Worm (Caenorhabditis elegans) whole organism, L1 larva: ENCODE results near the gene nlg-1.

Source experiments
- Y116A8C.19 ChIP-seq: sonication (generic microtip); optimal IDR thresholded peaks from 2 replicates; lab custom pipeline; 2016; ENCODE audit warnings: missing compliant biosample characterization, missing genetic modification characterization, borderline replicate concordance
- aha-1 ChIP-seq: fragments of 150-350 bp; optimal IDR thresholded peaks from 2 replicates; lab custom pipeline; 2014; ENCODE audit warnings: missing biosample characterization, missing genetic modification characterization
- alr-1 ChIP-seq: fragments of 200-800 bp; sonication (Bioruptor generic); optimal IDR thresholded peaks from 2 replicates; lab custom pipeline; 2018; ENCODE audit warnings: borderline replicate concordance, mild to moderate bottlenecking, missing genetic modification characterization, missing compliant biosample characterization
- aly-2 ChIP-seq: fragments of 150-350 bp; optimal IDR thresholded peaks from 2 replicates; lab custom pipeline; 2014; ENCODE audit warnings: missing biosample characterization, missing genetic modification characterization
- ama-1 ChIP-seq: fragments of 150-350 bp; optimal IDR thresholded peaks from 2 replicates; lab custom pipeline; 2014
- blmp-1 ChIP-seq: fragments of 150-350 bp; optimal IDR thresholded peaks from 2 replicates; lab custom pipeline; 2014; ENCODE audit warnings: missing biosample characterization, missing genetic modification characterization
- ceh-90 ChIP-seq: sonication (generic microtip); optimal IDR thresholded peaks from 2 replicates; lab custom pipeline; 2016; ENCODE audit warnings: missing genetic modification characterization, missing compliant biosample characterization
- ces-1 ChIP-seq: fragments of 150-350 bp; optimal IDR thresholded peaks from 2 replicates; lab custom pipeline; 2014; ENCODE audit warnings: missing biosample characterization, missing genetic modification reagents, missing genetic modification characterization
- dsc-1 ChIP-seq: sonication (generic microtip); optimal IDR thresholded peaks from 2 replicates; lab custom pipeline; 2016; ENCODE audit warnings: mild to moderate bottlenecking, missing genetic modification characterization, missing compliant biosample characterization
- efl-1 ChIP-seq, 4 experiments: fragments of 150-350 bp; optimal IDR thresholded peaks in 3 of 4; peaks in 1 of 4; 1 replicate in 1 of 4; 2 replicates in 3 of 4; lab custom pipeline; 2014; ENCODE audit warnings: missing biosample characterization in 2 of 4, missing genetic modification characterization in 2 of 4, missing genetic modification reagents in 2 of 4
- efl-3 ChIP-seq: fragments of 200-800 bp; sonication (Bioruptor generic); optimal IDR thresholded peaks from 2 replicates; lab custom pipeline; 2018; ENCODE audit warnings: mild to moderate bottlenecking, missing genetic modification characterization, missing compliant biosample characterization
- egl-27 ChIP-seq, 2 experiments: fragments of 150-350 bp in 1 of 2; sonication (generic microtip); optimal IDR thresholded peaks; 3 replicates each; lab custom pipeline; 2017 to 2018; ENCODE audit warnings: missing biosample characterization in 2 of 2, missing genetic modification characterization in 2 of 2, missing genetic modification reagents in 2 of 2
- elt-3 ChIP-seq, 6 experiments: fragments of 150-350 bp in 1 of 6; sonication (generic microtip); optimal IDR thresholded peaks; 2 replicates each; lab custom pipeline; 2017 to 2018; ENCODE audit warnings: missing biosample characterization in 6 of 6, missing genetic modification characterization in 6 of 6, inconsistent platforms in 1 of 6
- fkh-10 ChIP-seq: sonication (generic microtip); optimal IDR thresholded peaks from 2 replicates; lab custom pipeline; 2017; ENCODE audit warnings: missing biosample characterization, missing genetic modification reagents, missing genetic modification characterization
- hlh-4 ChIP-seq: sonication (generic microtip); optimal IDR thresholded peaks from 2 replicates; lab custom pipeline; 2016; ENCODE audit warnings: mild to moderate bottlenecking, missing genetic modification characterization, missing compliant biosample characterization
- irx-1 ChIP-seq: sonication (generic microtip); optimal IDR thresholded peaks from 2 replicates; lab custom pipeline; 2016; ENCODE audit warnings: missing genetic modification characterization, missing compliant biosample characterization
- isw-1 ChIP-seq: fragments of 200-800 bp; sonication (Bioruptor generic); IDR thresholded peaks from 2 replicates; pipeline ENCODE4 v1.3.6; 2022; ENCODE audit warnings: missing genetic modification characterization, missing compliant biosample characterization
- jun-1 ChIP-seq: fragments of 150-350 bp; optimal IDR thresholded peaks from 2 replicates; lab custom pipeline; 2014; ENCODE audit warnings: missing biosample characterization, missing genetic modification reagents, missing genetic modification characterization
- lin-35 ChIP-seq, 2 experiments: fragments of 150-350 bp; optimal IDR thresholded peaks; 2 replicates each; lab custom pipeline; 2014; ENCODE audit warnings: missing biosample characterization in 2 of 2, missing genetic modification characterization in 2 of 2, missing genetic modification reagents in 2 of 2
- mab-9 ChIP-seq: fragments of 200-800 bp; sonication (Bioruptor generic); IDR thresholded peaks from 2 replicates; pipeline ENCODE4 v1.3.6; 2022; ENCODE audit warnings: missing genetic modification reagents, missing genetic modification characterization, missing compliant biosample characterization
- mdl-1 ChIP-seq, 2 experiments: fragments of 150-350 bp; optimal IDR thresholded peaks; 2 replicates each; lab custom pipeline; 2014 to 2017; ENCODE audit warnings: missing biosample characterization in 2 of 2, missing genetic modification characterization in 2 of 2, inconsistent platforms in 1 of 2
- mef-2 ChIP-seq: fragments of 150-350 bp; optimal IDR thresholded peaks from 2 replicates; lab custom pipeline; 2014; ENCODE audit warnings: missing biosample characterization, missing genetic modification characterization
- mep-1 ChIP-seq: fragments of 150-350 bp; optimal IDR thresholded peaks from 2 replicates; lab custom pipeline; 2014; ENCODE audit warnings: missing biosample characterization, missing genetic modification characterization
- nhr-12 ChIP-seq: sonication (generic microtip); optimal IDR thresholded peaks from 2 replicates; lab custom pipeline; 2017; ENCODE audit warnings: missing biosample characterization, missing genetic modification characterization
- nhr-20 ChIP-seq: sonication (generic microtip); optimal IDR thresholded peaks from 2 replicates; lab custom pipeline; 2016; ENCODE audit warnings: mild to moderate bottlenecking, missing genetic modification characterization, missing compliant biosample characterization
- nhr-47 ChIP-seq: sonication (generic microtip); optimal IDR thresholded peaks from 2 replicates; lab custom pipeline; 2016; ENCODE audit warnings: mild to moderate bottlenecking, missing genetic modification characterization, moderate library complexity, missing compliant biosample characterization
- nhr-85 ChIP-seq: sonication (generic microtip); peaks from one replicate; lab custom pipeline; 2016; ENCODE audit warnings: missing genetic modification characterization, inconsistent platforms, missing compliant biosample characterization
- nhr-90 ChIP-seq: sonication (generic microtip); optimal IDR thresholded peaks from 2 replicates; lab custom pipeline; 2016; ENCODE audit warnings: mild to moderate bottlenecking, missing genetic modification characterization, missing compliant biosample characterization; ENCODE audit not compliant: poor library complexity
- pqm-1 ChIP-seq: sonication (generic microtip); optimal IDR thresholded peaks from 3 replicates; lab custom pipeline; 2017; ENCODE audit warnings: missing biosample characterization, missing genetic modification characterization
- rnt-1 ChIP-seq: sonication (generic microtip); optimal IDR thresholded peaks from 2 replicates; lab custom pipeline; 2016; ENCODE audit warnings: mild to moderate bottlenecking, missing genetic modification characterization, moderate library complexity, missing compliant biosample characterization
- snu-23 ChIP-seq: sonication (generic microtip); optimal IDR thresholded peaks from 2 replicates; lab custom pipeline; 2016; ENCODE audit warnings: missing genetic modification characterization, missing compliant biosample characterization
- swsn-7 ChIP-seq: sonication (generic microtip); optimal IDR thresholded peaks from 2 replicates; lab custom pipeline; 2016; ENCODE audit warnings: missing genetic modification characterization, missing compliant biosample characterization
- tbx-2 ChIP-seq: sonication (generic microtip); optimal IDR thresholded peaks from 2 replicates; lab custom pipeline; 2016; ENCODE audit warnings: missing genetic modification characterization, missing compliant biosample characterization
- unc-130 ChIP-seq: fragments of 150-350 bp; optimal IDR thresholded peaks from 2 replicates; lab custom pipeline; 2017; ENCODE audit warnings: missing biosample characterization, missing genetic modification characterization, inconsistent platforms
- unc-62 ChIP-seq: fragments of 150-350 bp; optimal IDR thresholded peaks from 2 replicates; lab custom pipeline; 2014; ENCODE audit warnings: missing biosample characterization, missing genetic modification reagents, missing genetic modification characterization
- unc-86 ChIP-seq: sonication (generic microtip); optimal IDR thresholded peaks from 2 replicates; lab custom pipeline; 2016; ENCODE audit warnings: missing genetic modification characterization, missing compliant biosample characterization
- xbp-1 ChIP-seq: sonication (generic microtip); optimal IDR thresholded peaks from 2 replicates; lab custom pipeline; 2016; ENCODE audit warnings: missing genetic modification characterization, missing compliant biosample characterization
- ztf-4 ChIP-seq: fragments of 150-350 bp; optimal IDR thresholded peaks from 2 replicates; lab custom pipeline; 2014; ENCODE audit warnings: missing biosample characterization, missing genetic modification characterization

The nlg-1 gene

DNA sequence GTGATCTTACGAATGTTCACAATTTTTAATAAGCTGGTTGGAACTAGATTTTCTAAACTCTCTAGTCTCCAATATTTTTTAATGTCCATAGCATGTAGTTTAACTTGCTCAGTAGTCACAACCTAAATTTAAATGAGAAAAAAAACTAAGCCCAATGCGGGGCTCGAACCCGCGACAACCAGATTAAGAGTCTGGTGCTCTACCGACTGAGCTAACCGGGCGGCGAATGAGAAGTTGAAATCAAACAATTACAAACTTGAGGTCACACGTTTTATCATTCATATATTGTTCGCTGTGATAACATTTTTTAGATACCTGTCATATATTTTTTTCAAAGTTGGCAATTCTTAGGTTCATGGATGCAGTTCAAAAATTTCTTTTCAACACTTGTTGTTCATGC lies 24.8 kb upstream of the nlg-1 start (continued):
- no peak for TF ChIP-seq Y116A8C.19
- TF ChIP-seq rnt-1 (tag; lab: Kevin White, UChicago), result peak; percentile 10
- peak; percentile 0 for TF ChIP-seq nhr-47 (tag; lab: Kevin White, UChicago)
- no peak for TF ChIP-seq irx-1
- no peak for TF ChIP-seq nhr-12 (tag; lab: Kevin White, UChicago)
- no peak for TF ChIP-seq efl-3 (GFP tag; lab: Kevin White, UChicago)
- TF ChIP-seq snu-23 (GFP tag; lab: Kevin White, UChicago), result peak; percentile 21
- TF ChIP-seq lin-35 (GFP tag; optimal IDR thresholded peaks at IDR 0.05; lab: Kevin White, UChicago), result peak in 1 of 2 experiments; percentile 14
- TF ChIP-seq nhr-20 (tag; lab: Kevin White, UChicago), result peak; percentile 11
- no peak for TF ChIP-seq egl-27 (tag; optimal IDR thresholded peaks at IDR 0.05; lab: Kevin White, UChicago)

DNA sequence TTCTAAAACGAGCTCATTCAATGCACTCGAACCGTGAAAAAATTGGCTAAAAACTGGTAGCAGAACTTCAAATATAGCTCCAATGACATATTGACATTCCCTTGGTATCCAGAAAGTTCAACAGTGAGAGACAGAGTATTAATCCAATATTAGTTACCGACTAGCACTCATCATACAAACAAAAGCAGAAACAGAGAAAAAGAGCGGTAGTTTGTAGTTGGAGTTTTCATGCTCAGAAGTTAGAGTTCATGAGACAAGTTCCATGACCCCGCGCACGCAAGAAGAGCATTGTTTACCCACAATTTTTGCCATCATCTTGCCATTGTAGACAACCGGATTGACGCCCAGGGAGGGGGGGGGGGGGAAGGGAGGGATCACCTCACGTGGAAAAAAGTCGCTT lies 23.3 kb upstream of the nlg-1 start:
- TF ChIP-seq nhr-85 (peak; percentile 4), mdl-1 (tag; optimal IDR thresholded peaks at IDR 0.05; lab: Kevin White, UChicago) (no peak)

DNA sequence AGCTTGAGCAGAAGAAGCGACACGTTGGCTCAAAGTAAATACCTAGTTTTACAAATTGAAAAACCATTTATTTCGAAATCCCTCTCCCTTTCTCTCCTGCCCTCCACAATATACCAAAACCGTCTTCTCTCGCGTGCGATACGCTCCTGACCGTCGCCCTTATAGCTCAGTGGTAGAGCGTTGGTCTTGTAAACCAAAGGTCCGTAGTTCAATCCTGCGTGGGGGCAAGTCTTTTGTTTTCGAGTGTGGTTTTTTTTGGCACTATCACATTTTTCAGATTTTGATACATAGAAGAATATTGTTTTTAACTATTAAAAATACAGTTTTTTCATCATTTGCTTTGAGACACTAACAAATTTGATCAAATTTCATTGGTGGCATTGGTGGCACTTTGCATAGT lies 22.6 kb upstream of the nlg-1 start:
- TF ChIP-seq mep-1, result peak; percentile 16
- peak; percentile 18 for TF ChIP-seq nhr-47 (tag; lab: Kevin White, UChicago)
- TF ChIP-seq nhr-90 (tag; lab: Kevin White, UChicago), result peak; percentile 23
- no peak for TF ChIP-seq aly-2 (tag; lab: Kevin White, UChicago)
- no peak for TF ChIP-seq mef-2 (tag; lab: Kevin White, UChicago)
- TF ChIP-seq elt-3 (tag; optimal IDR thresholded peaks at IDR 0.05; lab: Kevin White, UChicago), result peak in 1 of 6 experiments; percentile 12
- peak in 1 of 2 experiments; percentile 23 for TF ChIP-seq lin-35 (GFP tag; optimal IDR thresholded peaks at IDR 0.05; lab: Kevin White, UChicago)
- TF ChIP-seq nhr-20 (tag; lab: Kevin White, UChicago), result peak; percentile 28
- TF ChIP-seq snu-23 (GFP tag; lab: Kevin White, UChicago), result peak; percentile 43

DNA sequence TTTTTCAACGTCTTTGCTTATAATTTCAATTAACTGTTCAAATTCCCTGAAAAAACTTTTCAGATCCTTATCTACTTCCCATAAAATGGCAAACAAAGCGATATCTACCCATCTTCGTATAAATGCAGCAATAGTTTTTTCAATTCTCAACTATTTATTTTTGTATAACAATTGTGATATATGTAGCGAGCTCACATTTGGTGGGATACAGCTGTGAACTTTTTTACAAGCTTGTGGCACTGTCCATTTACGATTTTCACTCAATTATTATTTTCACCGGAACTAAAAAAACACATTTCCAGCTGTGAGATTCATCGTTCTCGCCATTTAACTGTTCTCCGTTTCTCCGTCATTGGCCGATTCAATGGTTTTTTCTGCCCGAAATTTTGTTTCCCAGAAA lies 19.8 kb upstream of the nlg-1 start, which contains the start of gene C40C9.4:
C40C9.4 (plus strand) TSS at position 301 of the 400 bp plus-strand sequence.
- TF ChIP-seq xbp-1 (tag; lab: Kevin White, UChicago), result no peak
- TF ChIP-seq swsn-7, result no peak
- TF ChIP-seq isw-1 (GFP tag; lab: Robert Waterston, UW), result no peak
- TF ChIP-seq alr-1 (tag; lab: Kevin White, UChicago), result no peak
- TF ChIP-seq Y116A8C.19, result no peak
- TF ChIP-seq ztf-4 (tag; lab: Kevin White, UChicago), result no peak
- no peak for TF ChIP-seq efl-3 (GFP tag; lab: Kevin White, UChicago)
- no peak for TF ChIP-seq mab-9 (GFP tag; lab: Robert Waterston, UW)
- TF ChIP-seq ces-1, result no peak
- TF ChIP-seq ama-1, result no peak
- TF ChIP-seq unc-86 (tag; lab: Kevin White, UChicago), result no peak
- TF ChIP-seq dsc-1 (tag; lab: Kevin White, UChicago), result no peak
- no peak for TF ChIP-seq tbx-2 (tag; lab: Kevin White, UChicago)
- no peak for TF ChIP-seq efl-1 (optimal IDR thresholded peaks at IDR 0.05; lab: Kevin White, UChicago)
- no peak for TF ChIP-seq efl-1 (GFP tag; optimal IDR thresholded peaks at IDR 0.05 in 1 of 2; lab: Kevin White, UChicago)
- TF ChIP-seq aly-2 (tag; lab: Kevin White, UChicago), result no peak

DNA sequence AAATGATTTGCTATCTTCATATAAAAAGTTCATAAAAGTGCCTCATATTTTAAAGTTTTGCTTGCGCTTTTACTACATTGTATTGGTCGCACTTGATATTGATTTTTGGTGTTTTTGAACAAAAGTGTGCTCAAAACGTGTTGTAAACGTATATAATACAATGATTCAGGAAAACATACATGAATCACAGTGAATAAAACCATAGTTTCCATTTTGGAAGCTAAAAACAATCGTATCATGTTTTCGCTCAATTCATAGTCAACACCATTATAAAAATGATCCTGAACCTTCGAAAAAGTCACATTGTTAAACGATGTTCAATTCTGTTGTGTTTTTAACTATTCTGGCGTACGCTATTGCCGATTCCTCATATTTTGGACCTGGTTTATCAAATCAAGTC lies 16.3 kb upstream of the nlg-1 start, which contains the start of gene C40C9.3:
C40C9.3 (plus strand) TSS at position 301 of the 400 bp plus-strand sequence.
- no peak for TF ChIP-seq hlh-4 (tag; lab: Kevin White, UChicago)
- no peak for TF ChIP-seq snu-23 (GFP tag; lab: Kevin White, UChicago)
- TF ChIP-seq ceh-90 (tag; lab: Kevin White, UChicago), result no peak
- no peak for TF ChIP-seq pqm-1 (tag; lab: Kevin White, UChicago)
- TF ChIP-seq tbx-2 (tag; lab: Kevin White, UChicago), result no peak
- TF ChIP-seq blmp-1 (tag; lab: Kevin White, UChicago), result no peak
- no peak for TF ChIP-seq ztf-4 (tag; lab: Kevin White, UChicago)
- no peak for TF ChIP-seq fkh-10 (GFP tag; lab: Kevin White, UChicago)
- no peak for TF ChIP-seq jun-1 (tag; lab: Kevin White, UChicago)
- TF ChIP-seq irx-1, result no peak
- no peak for TF ChIP-seq egl-27 (tag; optimal IDR thresholded peaks at IDR 0.05; lab: Kevin White, UChicago)
- no peak for TF ChIP-seq lin-35 (GFP tag; optimal IDR thresholded peaks at IDR 0.05; lab: Kevin White, UChicago)
- TF ChIP-seq unc-62, result no peak
- TF ChIP-seq unc-130 (tag; lab: Kevin White, UChicago), result no peak
- TF ChIP-seq aha-1 (tag; lab: Kevin White, UChicago), result no peak
